Worm (Caenorhabditis elegans): ENCODE results near the gene Y82E9BR.20.

- no peak for TF ChIP-seq dao-5 (tag; optimal IDR thresholded peaks at IDR 0.05)
- no peak for TF ChIP-seq him-1 (tag; optimal IDR thresholded peaks at IDR 0.05)
Measured at ce11 chrIII:1347539-1347938, 26.7 kb upstream of the Y82E9BR.20 start, which contains the start of gene Y82E9BL.5.

Measured in whole organism, L4/young adult.